Fruit fly (Drosophila melanogaster) whole organism, embryonic: ENCODE results near the gene CG16710.
A peak's percentile ranks its signal among the peaks of the same experiment; 100 is the strongest.

Experiments
- Atf6 ChIP-seq: fragments of 200-800 bp; sonication (Bioruptor generic); IDR thresholded peaks from 2 replicates; pipeline ENCODE4 v1.3.6; 2022; ENCODE audit warnings: missing biosample characterization, missing genetic modification characterization
- CG12104 ChIP-seq: fragments of 200-800 bp; sonication (Bioruptor generic); optimal IDR thresholded peaks from 3 replicates; lab custom pipeline; 2016; ENCODE audit warnings: missing biosample characterization, missing genetic modification characterization
- CG13123 ChIP-seq: fragments of 200-800 bp; sonication (Bioruptor generic); optimal IDR thresholded peaks from 2 replicates; lab custom pipeline; 2016; ENCODE audit warnings: missing biosample characterization, missing genetic modification characterization
- CG17612 ChIP-seq: fragments of 200-800 bp; sonication (Bioruptor generic); IDR thresholded peaks from 2 replicates; pipeline ENCODE4 v1.3.6; 2022; ENCODE audit warnings: missing biosample characterization, missing genetic modification characterization
- CG18011 ChIP-seq: fragments of 200-800 bp; sonication (Bioruptor generic); optimal IDR thresholded peaks from 2 replicates; lab custom pipeline; 2017; ENCODE audit warnings: missing biosample characterization, missing genetic modification characterization, mild to moderate bottlenecking, moderate library complexity, missing genotype
- CG5180 ChIP-seq: fragments of 200-800 bp; sonication (Bioruptor generic); optimal IDR thresholded peaks from 3 replicates; lab custom pipeline; 2017; ENCODE audit warnings: missing biosample characterization, missing genetic modification characterization, mild to moderate bottlenecking, moderate library complexity, missing genetic modification reagents
- CG6654 ChIP-seq: fragments of 200-800 bp; sonication (Bioruptor generic); optimal IDR thresholded peaks from 2 replicates; lab custom pipeline; 2017; ENCODE audit warnings: missing biosample characterization, mild to moderate bottlenecking, missing genetic modification characterization
- CG7372 ChIP-seq: fragments of 200-800 bp; sonication (Bioruptor generic); IDR thresholded peaks from 2 replicates; pipeline ENCODE4 v1.3.6; 2022; ENCODE audit warnings: missing biosample characterization, missing genetic modification characterization
- CG7963 ChIP-seq: fragments of 200-800 bp; sonication (Bioruptor generic); IDR thresholded peaks from 3 replicates; pipeline ENCODE4 v1.3.6; 2022; ENCODE audit warnings: missing biosample characterization, missing genetic modification characterization; ENCODE audit not compliant: partially characterized antibody
- CG7987 ChIP-seq: fragments of 200-800 bp; sonication (Bioruptor generic); optimal IDR thresholded peaks from 2 replicates; lab custom pipeline; 2018; ENCODE audit warnings: missing biosample characterization, mild to moderate bottlenecking, missing genetic modification characterization, moderate library complexity
- CG8388 ChIP-seq: fragments of 200-800 bp; sonication (Bioruptor generic); optimal IDR thresholded peaks from 2 replicates; lab custom pipeline; 2019; ENCODE audit warnings: missing biosample characterization, mild to moderate bottlenecking, missing genetic modification characterization, moderate library complexity
- Dad ChIP-seq: fragments of 200-800 bp; sonication (Bioruptor generic); optimal IDR thresholded peaks from 3 replicates; lab custom pipeline; 2016; ENCODE audit warnings: missing biosample characterization, missing genetic modification characterization
- Drgx ChIP-seq: fragments of 200-800 bp; sonication (Bioruptor generic); IDR thresholded peaks from 2 replicates; pipeline ENCODE4 v1.3.6; 2022; ENCODE audit warnings: missing biosample characterization, missing genetic modification characterization
- ERR ChIP-seq: fragments of 200-800 bp; sonication (Bioruptor generic); optimal IDR thresholded peaks from 2 replicates; lab custom pipeline; 2016; ENCODE audit warnings: missing biosample characterization, missing genetic modification characterization
- Elba2 ChIP-seq: fragments of 200-800 bp; sonication (Bioruptor generic); optimal IDR thresholded peaks from 3 replicates; lab custom pipeline; 2016; ENCODE audit warnings: missing biosample characterization, missing genetic modification characterization
- Ets65A ChIP-seq: fragments of 200-800 bp; sonication (Bioruptor generic); peaks from one replicate; lab custom pipeline; 2016; ENCODE audit warnings: missing biosample characterization, missing genetic modification characterization
- Gsc ChIP-seq: fragments of 200-800 bp; sonication (Bioruptor generic); IDR thresholded peaks from 2 replicates; pipeline ENCODE4 v1.3.6; 2022; ENCODE audit warnings: missing biosample characterization, missing genetic modification characterization
- H2.0 ChIP-seq: fragments of 200-800 bp; sonication (Bioruptor generic); IDR thresholded peaks from 2 replicates; pipeline ENCODE4 v1.3.6; 2022; ENCODE audit warnings: missing biosample characterization, missing genetic modification characterization
- Hand ChIP-seq: fragments of 200-800 bp; sonication (Bioruptor generic); optimal IDR thresholded peaks from 2 replicates; lab custom pipeline; 2017; ENCODE audit warnings: mild to moderate bottlenecking, missing biosample characterization, missing genetic modification reagents, missing genetic modification characterization
- Hmx ChIP-seq: fragments of 200-800 bp; sonication (Bioruptor generic); optimal IDR thresholded peaks from 2 replicates; lab custom pipeline; 2016; ENCODE audit warnings: missing biosample characterization, missing genetic modification characterization
- Max ChIP-seq: fragments of 200-800 bp; sonication (Bioruptor generic); optimal IDR thresholded peaks from 2 replicates; lab custom pipeline; 2016; ENCODE audit warnings: missing biosample characterization, mild to moderate bottlenecking, missing genetic modification characterization
- Nf-YB ChIP-seq: fragments of 200-800 bp; sonication (Bioruptor generic); optimal IDR thresholded peaks from 3 replicates; lab custom pipeline; 2019; ENCODE audit warnings: missing biosample characterization, mild to moderate bottlenecking, missing genetic modification characterization, moderate library complexity
- Oaz ChIP-seq: fragments of 200-800 bp; sonication (Bioruptor generic); IDR thresholded peaks from 2 replicates; pipeline ENCODE4 v1.3.6; 2022; ENCODE audit warnings: missing biosample characterization, missing genetic modification characterization
- Pdp1 ChIP-seq, 2 experiments: fragments of 200-800 bp; sonication (Bioruptor generic); optimal IDR thresholded peaks; 3 replicates each; lab custom pipeline; 2016; ENCODE audit warnings: missing biosample characterization in 2 of 2, missing genetic modification characterization in 2 of 2, mild to moderate bottlenecking in 1 of 2, moderate library complexity in 1 of 2
- Sox102F ChIP-seq: fragments of 200-800 bp; sonication (Bioruptor generic); optimal IDR thresholded peaks from 2 replicates; lab custom pipeline; 2018; ENCODE audit warnings: missing biosample characterization, mild to moderate bottlenecking, missing genetic modification characterization, moderate library complexity
- Stat92E ChIP-seq, 3 experiments: fragments of >200 bp in 2 of 3; fragments of 200-800 bp in 1 of 3; sonication (Bioruptor generic) in 1 of 3; optimal IDR thresholded peaks; 2 replicates each; lab custom pipeline; 2017 to 2019; ENCODE audit warnings: missing biosample characterization in 3 of 3, missing genetic modification characterization in 3 of 3, mild to moderate bottlenecking in 1 of 3, moderate library complexity in 1 of 3
- Vsx1 ChIP-seq: fragments of 200-800 bp; sonication (Bioruptor generic); optimal IDR thresholded peaks from 2 replicates; lab custom pipeline; 2017; ENCODE audit warnings: missing biosample characterization, mild to moderate bottlenecking, missing genetic modification characterization, missing genetic modification reagents
- YL-1 ChIP-seq: fragments of 200-800 bp; sonication (Bioruptor generic); optimal IDR thresholded peaks from 3 replicates; lab custom pipeline; 2017; ENCODE audit warnings: missing biosample characterization, mild to moderate bottlenecking, missing genetic modification characterization
- ap ChIP-seq: fragments of 200-800 bp; sonication (Bioruptor generic); IDR thresholded peaks from 2 replicates; pipeline ENCODE4 v1.3.6; 2022; ENCODE audit warnings: missing biosample characterization, missing genetic modification characterization
- ase ChIP-seq: fragments of 200-800 bp; sonication (Bioruptor generic); IDR thresholded peaks from 3 replicates; pipeline ENCODE4 v1.3.6; 2022; ENCODE audit warnings: missing biosample characterization, missing genetic modification characterization
- ato ChIP-seq: fragments of 200-800 bp; sonication (Bioruptor generic); IDR thresholded peaks from 2 replicates; pipeline ENCODE4 v1.3.6; 2022; ENCODE audit warnings: missing biosample characterization, missing genetic modification characterization; ENCODE audit not compliant: partially characterized antibody
- br ChIP-seq: fragments of >200 bp; optimal IDR thresholded peaks from 2 replicates; lab custom pipeline; 2017
- cg ChIP-seq: fragments of 200-800 bp; sonication (Bioruptor generic); optimal IDR thresholded peaks from 3 replicates; lab custom pipeline; 2019; ENCODE audit warnings: missing biosample characterization, mild to moderate bottlenecking, missing genetic modification characterization, moderate library complexity
- corto ChIP-seq: fragments of 200-800 bp; sonication (Bioruptor generic); optimal IDR thresholded peaks from 2 replicates; lab custom pipeline; 2016; ENCODE audit warnings: missing biosample characterization, mild to moderate bottlenecking, missing genetic modification characterization, moderate library complexity
- eve ChIP-seq, 2 experiments: fragments of >200 bp; optimal IDR thresholded peaks; 2 replicates each; lab custom pipeline; 2017; ENCODE audit warnings: missing biosample characterization in 2 of 2, missing genetic modification characterization in 2 of 2
- kah ChIP-seq: fragments of 200-800 bp; sonication (Bioruptor generic); optimal IDR thresholded peaks from 2 replicates; lab custom pipeline; 2018; ENCODE audit warnings: missing biosample characterization, mild to moderate bottlenecking, missing genetic modification characterization
- lmd ChIP-seq: fragments of 200-800 bp; sonication (Bioruptor generic); IDR thresholded peaks from 2 replicates; pipeline ENCODE4 v1.3.6; 2022; ENCODE audit warnings: missing biosample characterization, missing genetic modification characterization
- run ChIP-seq: fragments of 200-800 bp; sonication (Bioruptor generic); optimal IDR thresholded peaks from 3 replicates; lab custom pipeline; 2018; ENCODE audit warnings: missing biosample characterization, mild to moderate bottlenecking, missing genetic modification characterization
- salm ChIP-seq: fragments of 200-800 bp; sonication (Bioruptor generic); optimal IDR thresholded peaks from 2 replicates; lab custom pipeline; 2018; ENCODE audit warnings: missing biosample characterization, mild to moderate bottlenecking, missing genetic modification characterization
- sd ChIP-seq: fragments of 200-800 bp; sonication (Bioruptor generic); optimal IDR thresholded peaks from 3 replicates; lab custom pipeline; 2018; ENCODE audit warnings: missing biosample characterization, mild to moderate bottlenecking, missing genetic modification characterization, moderate library complexity
- seq ChIP-seq: fragments of 200-800 bp; sonication (Bioruptor generic); IDR thresholded peaks from 2 replicates; pipeline ENCODE4 v1.3.6; 2022; ENCODE audit warnings: missing biosample characterization, missing genetic modification characterization
- slou ChIP-seq: fragments of 200-800 bp; sonication (Bioruptor generic); optimal IDR thresholded peaks from 3 replicates; lab custom pipeline; 2016; ENCODE audit warnings: missing biosample characterization, missing genetic modification characterization
- tgo ChIP-seq: fragments of 200-800 bp; sonication (Bioruptor generic); IDR thresholded peaks from 3 replicates; pipeline ENCODE4 v1.3.6; 2022; ENCODE audit warnings: missing biosample characterization, missing genetic modification characterization
- vvl ChIP-seq: fragments of 200-800 bp; sonication (Bioruptor generic); IDR thresholded peaks from 2 replicates; pipeline ENCODE4 v1.3.6; 2022; ENCODE audit warnings: missing biosample characterization, missing genetic modification characterization

Gene CG16710

DNA sequence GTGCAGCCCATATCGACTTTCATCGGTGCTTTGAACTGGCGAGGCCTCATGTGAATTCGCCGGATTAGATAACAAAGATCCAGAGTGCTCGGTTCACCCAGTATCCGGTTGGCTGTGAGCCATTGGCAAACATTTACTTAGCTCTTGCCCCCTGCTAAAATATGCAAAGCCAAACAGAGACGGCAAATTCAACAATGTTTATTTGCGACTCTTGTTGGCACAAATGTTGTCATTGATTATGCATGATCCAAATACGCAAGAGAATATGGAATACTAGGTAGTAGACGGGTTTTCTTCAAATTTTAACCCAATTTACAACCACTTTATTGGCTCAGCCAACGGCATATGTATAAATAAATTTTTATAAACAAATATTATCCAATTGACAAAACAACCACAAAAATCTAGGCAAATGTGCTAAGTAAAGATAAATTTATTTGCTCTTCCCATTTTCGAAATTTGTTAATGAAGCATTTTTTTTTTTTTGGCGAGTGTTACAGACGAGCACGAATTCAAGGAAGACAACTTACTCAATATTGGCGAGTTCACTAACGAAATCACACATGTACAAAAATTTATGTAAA lies 29.7 kb upstream of the CG16710 start (continued):
- TF ChIP-seq Oaz (GFP tag; lab: Robert Waterston, UW): 0 out of 2 replicates have a peak, but pooled peaks have one; percentile 10
- TF ChIP-seq CG8388: no peak
- peak; percentile 26 for TF ChIP-seq CG13123 (GFP tag; lab: Kevin White, UChicago)
- peak; percentile 43 for TF ChIP-seq Hand (GFP tag; lab: Kevin White, UChicago)
- TF ChIP-seq Pdp1 (GFP tag; optimal IDR thresholded peaks at IDR 0.05; lab: Kevin White, UChicago): peak; percentile 4 to 43
- no peak for TF ChIP-seq Max (GFP tag; lab: Kevin White, UChicago)
- TF ChIP-seq CG7987: peak; percentile 80
- TF ChIP-seq Dad (GFP tag; lab: Kevin White, UChicago): peak; percentile 54
- no peak for TF ChIP-seq Elba2 (GFP tag; lab: Kevin White, UChicago)
- peak; percentile 81 for TF ChIP-seq Atf6 (GFP tag; lab: Robert Waterston, UW)
- TF ChIP-seq slou (GFP tag; lab: Kevin White, UChicago): peak; percentile 10

DNA sequence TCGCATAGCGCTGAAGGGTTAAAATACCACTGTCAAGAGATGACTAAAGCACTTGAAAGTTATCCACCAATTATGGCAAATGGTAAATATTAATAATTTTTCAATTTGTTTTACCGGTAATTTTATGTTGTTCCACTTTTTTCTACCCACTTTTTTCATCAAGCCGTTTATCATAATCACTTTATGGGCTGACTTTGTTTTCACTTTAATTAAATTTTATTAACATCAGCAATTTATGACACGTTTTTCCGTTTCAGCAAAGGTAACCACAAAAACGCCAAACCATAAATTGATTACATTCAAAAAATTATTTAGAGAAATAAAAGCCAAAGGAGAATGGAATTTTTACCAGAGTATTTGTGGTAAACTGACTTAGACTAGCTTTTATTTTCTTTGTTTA lies 26.8 kb upstream of the CG16710 start:
- TF ChIP-seq eve (GFP tag; optimal IDR thresholded peaks at IDR 0.05; lab: Kevin White, UChicago) (peak in 1 of 2 experiments; percentile 13), ase (GFP tag; lab: Robert Waterston, UW) (no peak), Ets65A (GFP tag; lab: Kevin White, UChicago) (peak; percentile 15)

DNA sequence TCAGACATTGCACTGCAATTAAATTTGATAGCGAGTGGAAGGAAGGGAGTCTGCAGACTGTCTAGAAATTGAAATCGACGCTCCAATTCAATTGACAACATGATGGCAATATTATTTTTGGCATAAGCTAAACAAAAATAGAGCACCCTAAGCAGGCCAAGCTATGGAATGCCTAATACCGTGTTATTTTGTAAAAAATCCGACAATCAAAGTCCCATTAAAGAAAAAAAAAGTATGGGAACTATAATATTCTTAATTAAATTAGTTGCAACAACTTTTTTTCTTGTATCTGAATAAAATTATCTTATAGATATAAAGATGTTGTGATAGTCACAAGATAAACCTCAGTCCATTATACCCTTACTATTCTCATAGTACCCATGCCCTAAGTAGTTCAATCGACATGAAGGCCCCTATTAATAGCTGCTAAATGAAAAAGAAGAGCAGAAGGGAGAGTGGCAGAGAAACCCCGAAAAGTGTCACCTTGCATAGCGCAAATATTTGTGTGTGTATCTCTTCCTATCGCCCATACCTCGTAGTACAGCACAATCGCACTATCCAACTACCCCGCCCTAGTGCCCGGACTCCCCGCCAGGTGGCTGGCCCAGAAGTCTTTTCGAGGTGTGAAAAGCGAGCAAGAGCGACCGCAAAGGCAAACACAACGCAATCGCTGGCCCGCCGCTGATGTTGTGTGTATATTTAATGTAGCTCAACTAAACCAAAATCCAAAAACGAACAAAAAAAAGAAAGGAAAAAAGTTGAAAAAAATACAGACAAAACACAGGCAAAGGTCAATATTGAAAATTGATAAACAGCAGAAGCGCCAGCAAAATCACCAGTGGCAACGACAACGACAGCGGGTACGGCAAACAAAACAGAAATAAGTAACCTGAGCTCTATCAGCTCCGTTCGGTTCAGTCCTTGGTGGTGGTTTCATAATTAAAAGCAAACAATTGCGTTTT lies 24.7 kb upstream of the CG16710 start:
- TF ChIP-seq br (lab: Kevin White, UChicago) (no peak), sd (peak; percentile 75), Hmx (GFP tag; lab: Kevin White, UChicago) (no peak), tgo (GFP tag; lab: Robert Waterston, UW) (0 out of 3 replicates have a peak, but pooled peaks have one; percentile 19), CG7963 (GFP tag; lab: Robert Waterston, UW) (no peak), lmd (GFP tag; lab: Robert Waterston, UW) (no peak), kah (GFP tag; lab: Kevin White, UChicago) (peak; percentile 10), seq (GFP tag; lab: Robert Waterston, UW) (peak; percentile 37; the same call in 1 of the 2 replicates), salm (tag; lab: Kevin White, UChicago) (peak; percentile 71), cg (GFP tag; lab: Kevin White, UChicago) (no peak), ap (GFP tag; lab: Robert Waterston, UW) (peak; percentile 40; the same call in 1 of the 2 replicates), Vsx1 (peak; percentile 79), vvl (GFP tag; lab: Robert Waterston, UW) (peak; percentile 13; the same call in 1 of the 2 replicates), CG17612 (GFP tag; lab: Robert Waterston, UW) (no peak), ERR (GFP tag; lab: Kevin White, UChicago) (no peak), CG18011 (GFP tag; lab: Kevin White, UChicago) (peak; percentile 6), CG5180 (GFP tag; lab: Kevin White, UChicago) (peak; percentile 68), Stat92E (GFP tag; optimal IDR thresholded peaks at IDR 0.05; lab: Kevin White, UChicago) (no peak), CG7372 (GFP tag; lab: Robert Waterston, UW) (no peak), YL-1 (GFP tag; lab: Kevin White, UChicago) (peak; percentile 62), H2.0 (GFP tag; lab: Robert Waterston, UW) (no peak), run (tag; lab: Kevin White, UChicago) (peak; percentile 88), CG6654 (GFP tag; lab: Kevin White, UChicago) (no peak), Sox102F (peak; percentile 35), Nf-YB (GFP tag; lab: Kevin White, UChicago) (peak; percentile 65), CG12104 (GFP tag; lab: Kevin White, UChicago) (peak; percentile 52), Drgx (peak; percentile 5; the same call in 1 of the 2 replicates), ato (GFP tag; lab: Robert Waterston, UW) (no peak), Atf6 (GFP tag; lab: Robert Waterston, UW) (peak; percentile 47; the same call in 1 of the 2 replicates), corto (no peak), Gsc (GFP tag; lab: Robert Waterston, UW) (no peak)
